Fruit fly (Drosophila melanogaster): Measurements from ENCODE around the gene CG33299.

DNA sequence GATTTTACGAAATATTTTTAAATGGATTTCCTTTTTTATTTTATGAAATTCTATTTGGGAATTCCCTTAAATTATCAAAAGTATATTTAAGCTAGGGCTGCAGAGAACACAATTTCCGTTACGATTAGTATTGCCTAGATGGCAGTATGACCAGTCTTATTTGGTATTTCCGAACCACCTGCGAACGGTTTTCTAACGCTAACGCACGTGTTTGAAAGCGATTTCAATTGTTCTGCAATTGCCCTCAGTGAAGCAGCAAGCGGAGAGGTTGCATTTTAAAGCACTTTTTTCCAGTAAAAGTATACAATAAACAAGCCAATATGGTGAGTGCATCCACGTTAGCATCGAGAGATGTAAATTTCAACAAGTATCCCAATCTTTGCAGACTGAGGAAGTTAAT, 43.2 kb downstream of the CG33299 start, which contains the start of gene hoip:
- no peak for TF ChIP-seq CG8478 (optimal IDR thresholded peaks at IDR 0.05)
- TF ChIP-seq CTCF (optimal IDR thresholded peaks at IDR 0.05): no peak
